Worm (Caenorhabditis elegans) whole organism, L1 larva: Measurements from ENCODE around the gene cpf-1.

Experiments used
- C16A3.4 ChIP-seq: fragments of 150-350 bp; optimal IDR thresholded peaks from 2 replicates; lab custom pipeline; 2014; ENCODE audit warnings: missing biosample characterization, missing genetic modification characterization
- mab-9 ChIP-seq: fragments of 200-800 bp; sonication (Bioruptor generic); IDR thresholded peaks from 2 replicates; pipeline ENCODE4 v1.3.6; 2022; ENCODE audit warnings: missing genetic modification reagents, missing genetic modification characterization, missing compliant biosample characterization

DNA sequence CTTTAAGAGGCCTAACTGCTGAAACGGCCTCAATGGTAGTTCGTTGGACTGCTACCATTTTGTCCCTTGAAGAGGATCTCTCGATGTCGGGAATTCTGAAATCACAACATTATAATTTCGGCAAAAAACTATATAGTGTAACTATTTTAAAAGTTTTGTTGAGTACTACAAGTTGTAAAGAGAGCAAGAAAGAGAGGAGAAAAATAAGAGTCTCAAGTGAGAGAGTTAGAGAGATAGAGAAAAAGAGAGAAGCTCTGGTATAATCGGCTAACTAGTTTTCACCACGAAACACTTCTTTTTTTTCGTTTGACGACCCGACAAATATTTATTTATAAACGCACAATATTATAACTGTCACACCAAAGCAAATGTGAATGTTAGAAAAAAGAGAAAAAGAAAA is 35.4 kb upstream of the cpf-1 start, which contains the start of gene vab-9:
- no peak for TF ChIP-seq C16A3.4 (tag; lab: Kevin White, UChicago)
- no peak for TF ChIP-seq mab-9 (GFP tag; lab: Robert Waterston, UW)
